Worm (Caenorhabditis elegans): ENCODE results near the gene pro-1.

ce11 chrII:10524374-10524773 is 17.4 kb downstream of the pro-1 start, which contains the start of gene F59B10.6:
- TF ChIP-seq tra-4 (tag; optimal IDR thresholded peaks at IDR 0.05) (no peak), F13C5.2 (tag; optimal IDR thresholded peaks at IDR 0.05) (no peak), flt-1 (GFP tag; IDR thresholded peaks at IDR 0.05) (no peak), sea-1 (GFP tag; conservative IDR thresholded peaks at IDR 0.05) (no peak), ama-1 (optimal IDR thresholded peaks at IDR 0.05) (no peak), B0310.2 (tag; optimal IDR thresholded peaks at IDR 0.05) (no peak), ets-7 (tag; optimal IDR thresholded peaks at IDR 0.05) (no peak), aly-1 (tag; optimal IDR thresholded peaks at IDR 0.05) (no peak), tbx-11 (GFP tag; IDR thresholded peaks at IDR 0.05) (no peak), scrt-1 (GFP tag; IDR thresholded peaks at IDR 0.05) (no peak), tbx-37 (GFP tag; conservative IDR thresholded peaks at IDR 0.05) (no peak), pes-1 (GFP tag; IDR thresholded peaks at IDR 0.05) (no peak)
